Worm (Caenorhabditis elegans) whole organism, dauer: ENCODE measurements around the gene dhc-3.
"Not testable (repeated sequence)": the region's sequence is repeated elsewhere in the genome, so short reads cannot be mapped to it uniquely, and the experiment has no call there.

Experiments
- unc-62 ChIP-seq: sonication (generic microtip); optimal IDR thresholded peaks from 2 replicates; lab custom pipeline; 2017; ENCODE audit warnings: missing biosample characterization, missing genetic modification reagents, missing genetic modification characterization

Gene dhc-3

DNA sequence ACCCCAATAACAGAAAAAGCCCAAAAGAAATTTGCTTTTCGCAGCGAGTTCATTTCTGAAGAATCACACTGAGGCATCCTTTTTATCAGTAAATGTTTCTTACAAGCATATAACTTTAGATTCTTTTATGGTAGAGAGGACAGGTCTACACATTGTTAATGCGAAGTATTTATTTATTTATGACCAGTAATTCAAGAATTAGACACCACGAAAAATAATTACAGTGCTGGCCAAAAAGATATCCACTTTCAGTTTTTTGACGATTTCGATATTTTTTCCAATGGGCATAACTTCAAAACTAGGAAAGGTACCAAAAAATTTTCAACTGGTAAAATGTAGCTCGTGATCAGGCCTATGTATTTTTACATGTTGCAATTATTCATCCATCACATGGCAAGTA is 4.0 kb upstream of the dhc-3 start, which contains the start of gene clec-225:
clec-225 (minus strand) TSS at position 101 of the 400 bp plus-strand sequence.
- TF ChIP-seq unc-62, result not testable (repeated sequence)

DNA sequence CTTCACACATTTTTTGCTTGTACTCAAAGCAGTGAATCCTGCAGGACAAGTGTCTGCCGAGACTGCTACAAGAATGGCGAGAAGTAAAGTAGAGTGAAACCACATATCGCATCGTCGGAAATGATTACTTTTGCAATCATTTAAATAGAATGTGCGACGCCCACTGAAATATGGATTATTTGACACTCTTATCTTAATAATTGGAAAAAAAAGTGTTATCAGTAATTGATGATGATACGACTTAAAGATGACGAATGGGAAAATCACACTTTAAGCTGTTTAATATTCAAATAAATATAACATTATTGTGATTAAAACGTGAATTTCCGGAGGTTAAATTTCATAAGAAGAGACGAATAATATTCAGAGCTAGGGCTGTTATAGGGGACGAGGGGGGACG is 826 bp upstream of the dhc-3 start, which contains the start of gene clec-41:
clec-41 (minus strand) TSS at position 147 of the 400 bp plus-strand sequence.
- TF ChIP-seq unc-62, result no peak

DNA sequence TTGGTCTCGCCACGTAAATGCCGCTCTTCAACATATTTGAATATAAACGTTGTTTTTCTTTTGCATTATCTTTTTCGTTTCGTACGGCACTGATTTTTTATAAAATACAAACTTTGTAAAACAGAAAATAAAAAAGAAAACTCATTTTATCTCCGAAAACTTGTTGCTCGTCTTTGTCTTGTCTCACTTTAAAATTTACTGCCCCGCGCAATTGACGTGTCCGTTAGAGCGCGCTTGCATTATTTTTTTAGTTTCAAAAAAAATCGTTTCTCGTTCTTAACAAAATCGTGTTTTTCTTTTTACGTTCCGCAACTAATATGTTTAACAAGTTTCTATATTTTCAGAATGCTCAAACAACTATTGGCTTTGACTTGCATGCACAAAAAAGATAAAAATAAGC is 13.8 kb downstream of the dhc-3 start, which contains the start of gene noca-1:
noca-1 (plus strand) TSS at position 345 of the 400 bp plus-strand sequence.
- TF ChIP-seq unc-62, result no peak

DNA sequence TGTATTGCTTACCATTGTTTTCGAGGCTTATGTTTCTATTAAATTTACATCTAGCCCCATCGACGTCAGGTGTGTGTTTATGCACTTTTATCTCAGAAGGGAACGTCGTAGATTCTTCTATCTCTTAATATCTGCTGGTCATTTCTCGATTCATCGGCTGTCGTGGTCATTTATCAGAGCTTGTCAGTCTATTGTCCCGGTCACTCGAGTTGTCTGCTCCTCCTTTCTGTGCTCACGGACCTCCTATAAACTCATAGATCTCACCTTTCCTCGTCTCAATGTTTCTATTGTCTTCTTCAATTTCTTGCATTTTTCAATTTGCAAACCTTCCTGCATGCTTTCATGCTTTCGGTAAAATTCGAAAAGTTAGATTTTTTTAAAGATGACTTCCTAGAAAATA is 15.4 kb downstream of the dhc-3 start:
- TF ChIP-seq unc-62, result no peak

DNA sequence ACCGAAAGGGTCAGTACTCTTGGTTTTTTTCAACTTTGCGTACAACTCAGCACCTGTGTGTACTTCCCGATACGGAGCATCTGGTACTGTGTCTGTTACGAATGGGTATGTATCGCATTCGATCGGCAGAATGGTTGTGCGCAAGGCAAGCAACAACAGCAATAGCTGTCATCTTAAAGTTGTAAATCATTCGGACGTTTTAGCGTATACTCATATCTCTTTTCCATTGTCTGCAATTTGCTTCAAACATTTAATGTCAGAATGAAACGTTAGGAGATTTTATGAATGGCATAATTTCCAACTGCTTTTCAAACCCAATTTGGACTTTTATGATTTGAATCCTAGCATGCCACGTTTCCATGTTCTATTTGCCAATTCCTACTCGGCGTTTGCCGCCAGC is 18.3 kb downstream of the dhc-3 start:
- no peak for TF ChIP-seq unc-62

DNA sequence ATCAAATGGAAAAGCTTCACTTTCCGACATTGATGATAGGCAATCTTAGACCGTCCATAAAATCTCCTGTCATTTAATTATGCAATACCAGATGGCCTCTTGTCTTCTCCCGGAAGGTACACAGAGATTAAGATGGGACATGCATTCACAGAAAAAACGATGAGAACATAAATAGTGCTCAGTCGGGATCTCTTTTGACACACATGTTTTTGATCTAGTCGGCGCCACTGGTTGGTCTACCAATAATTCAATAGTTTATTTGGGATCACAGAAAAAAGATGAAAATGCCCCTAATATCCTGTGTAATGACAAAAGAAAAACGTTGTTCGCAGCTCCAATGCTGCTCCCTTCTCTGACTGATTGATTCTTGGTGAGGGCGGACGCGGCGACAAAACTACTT is 22.3 kb downstream of the dhc-3 start:
- no peak for TF ChIP-seq unc-62

DNA sequence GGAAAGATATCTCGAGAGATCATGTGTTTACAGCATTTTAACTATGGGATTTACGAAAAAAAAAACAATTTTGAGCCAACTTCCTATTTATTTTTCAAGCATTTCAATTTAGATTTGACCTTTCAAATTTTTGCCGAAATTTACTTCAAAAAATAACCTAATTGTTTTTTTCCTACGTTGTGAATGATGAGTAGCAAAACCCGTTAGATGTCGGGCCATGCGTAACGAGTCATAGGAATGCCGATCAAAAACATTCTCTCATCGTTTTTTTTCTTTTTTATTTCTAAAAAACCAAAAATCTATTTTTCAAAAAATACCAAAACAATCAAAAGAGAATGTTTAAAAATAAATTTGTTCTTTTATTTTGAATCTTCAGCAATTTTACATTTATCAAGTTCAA is 24.1 kb downstream of the dhc-3 start:
- TF ChIP-seq unc-62, result no peak

DNA sequence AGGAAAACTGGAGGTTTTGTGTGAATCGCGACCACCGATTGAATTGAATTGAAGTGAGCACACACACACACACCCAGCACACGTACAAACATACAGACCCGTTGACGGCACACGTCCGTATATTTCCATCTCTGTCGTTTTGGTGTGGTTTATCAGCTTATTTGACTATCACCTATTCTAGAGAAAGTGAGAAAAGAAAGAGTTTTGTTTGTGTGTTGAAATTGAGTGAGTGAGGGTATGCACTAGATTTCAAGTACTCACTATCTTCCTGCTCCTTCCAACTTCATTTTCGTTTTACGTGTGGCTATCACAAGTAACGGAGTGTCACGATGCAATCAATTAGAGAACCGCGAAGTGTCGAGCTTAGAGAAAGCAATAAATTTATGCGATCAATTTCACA is 25.1 kb downstream of the dhc-3 start:
- TF ChIP-seq unc-62, result no peak

DNA sequence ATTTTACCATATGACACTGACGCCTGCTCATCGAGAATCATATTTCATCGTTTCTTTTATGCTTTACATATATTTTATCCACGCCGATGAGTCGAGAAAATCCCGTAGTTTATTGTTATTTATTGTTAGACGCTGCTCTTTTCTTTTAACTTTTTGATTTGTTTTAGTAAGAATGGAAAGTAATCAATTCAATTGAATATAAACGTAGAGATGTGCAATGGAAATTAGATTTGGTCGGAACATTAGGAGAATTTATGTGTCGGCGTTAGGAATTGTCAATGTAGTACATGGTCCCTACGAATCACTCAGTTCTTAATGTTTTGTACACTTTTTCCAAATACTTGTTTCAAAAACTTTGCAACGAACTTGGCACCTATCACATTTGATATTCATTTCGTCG is 26.5 kb downstream of the dhc-3 start:
- no peak for TF ChIP-seq unc-62

DNA sequence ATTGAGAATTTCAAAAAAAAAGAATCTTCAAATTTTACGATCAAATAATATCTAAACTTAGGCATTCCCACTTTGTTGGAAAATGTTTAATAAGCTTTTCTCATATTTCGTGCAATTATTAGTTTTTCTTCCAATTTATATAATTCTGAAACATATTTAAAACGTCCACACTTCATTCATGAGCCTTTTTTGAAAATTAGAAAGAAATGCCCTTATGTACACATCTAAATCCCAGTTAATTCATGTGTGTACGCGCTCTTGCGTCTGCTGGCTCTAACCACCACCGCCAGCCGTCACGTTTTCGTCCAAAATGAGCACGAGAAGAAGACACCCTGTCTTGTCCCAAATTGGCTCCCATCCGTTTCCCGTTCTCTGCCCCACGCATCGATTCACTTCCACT is 27.8 kb downstream of the dhc-3 start:
- no peak for TF ChIP-seq unc-62

DNA sequence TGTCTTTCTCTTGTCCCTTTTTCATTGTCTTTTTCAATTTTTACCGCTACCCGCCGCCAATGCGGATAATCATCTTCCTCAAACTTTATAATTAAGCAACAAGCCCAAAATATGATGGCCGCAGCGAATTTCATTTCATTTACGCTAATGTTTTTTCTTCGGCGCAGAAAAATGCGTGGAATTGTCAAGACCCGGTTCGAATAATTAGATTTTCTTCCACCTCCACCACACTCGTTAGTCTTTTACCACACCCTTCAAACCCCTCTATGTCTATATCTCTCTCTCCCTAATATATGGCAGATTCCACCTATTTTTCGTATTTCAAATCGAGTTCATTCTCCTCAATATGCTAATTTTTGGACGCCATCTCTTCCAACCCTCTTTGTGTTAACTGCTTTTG is 31.7 kb downstream of the dhc-3 start:
- TF ChIP-seq unc-62, result no peak

DNA sequence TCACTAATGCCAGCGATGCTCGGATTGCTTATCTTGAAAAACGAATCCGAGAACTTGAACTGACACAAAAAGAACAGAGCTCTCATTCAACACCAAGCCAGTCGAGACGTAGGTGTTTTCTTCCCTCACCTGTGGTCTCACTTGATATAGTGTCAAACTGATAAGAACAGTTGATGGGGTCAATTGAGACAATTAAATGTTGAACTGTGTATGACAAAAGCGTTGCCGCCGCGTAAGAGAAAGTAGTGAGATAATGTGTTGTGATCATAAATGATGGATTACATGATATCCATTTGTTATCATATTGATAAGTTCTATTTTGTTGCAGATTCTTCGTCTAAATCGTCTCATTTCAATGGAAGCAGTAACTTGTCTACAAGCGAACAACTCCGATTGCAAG is 34.9 kb downstream of the dhc-3 start:
- TF ChIP-seq unc-62, result no peak

DNA sequence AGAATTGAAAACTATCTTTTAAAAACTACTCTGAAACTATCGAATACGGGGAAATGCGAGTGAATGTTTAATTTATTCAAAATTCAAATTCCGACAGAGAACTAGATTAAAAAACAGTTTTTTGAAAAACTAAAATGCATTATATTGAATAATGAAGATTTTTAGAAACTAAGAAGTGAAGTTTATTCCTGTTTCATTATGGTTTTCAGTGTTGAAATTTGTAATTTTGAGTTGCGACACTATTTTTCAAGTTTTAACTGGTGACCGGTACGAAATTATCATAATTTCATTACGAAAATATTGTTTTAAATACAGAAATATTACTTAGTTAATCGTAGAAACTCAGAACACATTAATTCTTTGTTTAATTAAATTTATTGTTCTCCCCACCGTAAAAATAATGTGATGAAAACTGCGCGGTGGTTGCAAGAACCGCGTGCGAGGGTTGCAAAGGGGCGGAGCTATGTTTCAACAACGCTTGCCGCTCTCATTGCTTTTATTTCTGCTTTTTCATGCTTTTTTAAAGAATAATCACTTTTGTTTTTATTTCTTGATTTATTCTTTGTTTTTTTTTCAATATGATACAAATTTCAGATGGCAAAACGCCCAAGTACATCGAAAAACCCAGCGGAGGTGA is 37.5 kb downstream of the dhc-3 start, which contains the start of gene him-17:
him-17 (plus strand) TSS at position 595 of the 637 bp plus-strand sequence.
- no peak for TF ChIP-seq unc-62

DNA sequence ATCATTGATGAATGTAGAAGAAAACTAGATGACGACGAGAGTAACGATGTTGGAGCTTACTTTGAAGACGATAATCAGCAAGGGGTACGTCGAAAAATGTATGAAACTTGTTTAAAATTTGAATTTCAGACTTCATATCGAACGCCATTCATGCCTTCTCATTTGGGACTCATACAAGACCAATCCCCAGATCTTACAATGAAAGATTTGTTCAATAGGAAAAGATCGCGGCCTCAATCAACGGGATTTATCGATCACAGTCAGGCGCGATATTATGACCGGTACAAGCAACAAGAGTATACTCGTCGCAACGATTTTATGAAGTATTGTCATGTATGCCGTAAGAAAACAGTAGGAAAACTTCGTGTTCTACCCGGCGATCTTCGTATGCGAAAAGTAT is 38.0 kb downstream of the dhc-3 start:
- TF ChIP-seq unc-62, result no peak

DNA sequence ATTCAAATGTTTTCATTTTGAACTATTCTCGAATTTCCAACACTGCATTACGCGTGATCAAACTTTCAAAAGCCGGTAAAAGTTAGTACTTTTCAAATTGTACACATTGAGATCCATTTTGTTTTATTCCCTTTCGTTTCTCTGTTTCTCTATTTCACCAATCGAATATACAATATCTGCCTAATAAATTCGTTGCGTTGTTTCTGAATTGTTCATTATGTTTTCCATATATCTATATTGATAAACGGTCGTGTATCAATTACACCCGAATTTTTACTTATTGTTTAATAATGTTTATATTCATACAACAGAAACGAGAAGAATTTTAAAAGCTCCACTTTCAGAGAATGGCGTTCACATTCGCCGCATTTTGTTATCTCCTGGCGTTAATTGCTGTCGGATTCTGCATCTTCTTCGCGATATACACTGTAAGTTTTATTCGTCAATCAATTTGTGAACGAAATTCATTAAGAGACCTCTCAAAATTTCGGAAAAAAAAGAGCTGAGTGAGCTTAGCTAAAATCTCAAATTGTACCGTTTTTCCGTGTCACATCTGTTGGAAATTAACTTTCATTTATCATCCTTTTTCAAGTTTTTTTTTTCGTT is 41.3 kb downstream of the dhc-3 start, which contains the start of gene cni-1:
cni-1 (plus strand) TSS at position 345 of the 606 bp plus-strand sequence.
- no peak for TF ChIP-seq unc-62

DNA sequence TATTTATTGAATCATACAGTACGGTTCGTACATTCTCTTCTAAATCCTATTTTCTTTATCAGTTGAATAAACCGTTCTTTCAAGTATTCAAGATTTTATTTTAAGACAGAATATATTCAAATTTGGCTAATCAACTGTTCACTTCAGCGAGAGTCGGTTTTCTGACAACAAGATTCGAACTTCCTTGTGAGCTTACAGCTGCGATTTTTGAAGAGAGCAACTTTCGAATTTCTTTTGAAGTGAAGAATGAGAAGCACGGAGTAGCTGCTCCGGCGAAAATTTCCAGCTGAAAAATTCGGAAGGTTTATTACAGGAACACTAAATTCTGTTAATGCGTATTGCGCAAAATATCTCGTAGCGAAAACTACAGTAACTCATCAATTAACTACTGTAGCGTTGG is 42.7 kb downstream of the dhc-3 start:
- TF ChIP-seq unc-62, result no peak

DNA sequence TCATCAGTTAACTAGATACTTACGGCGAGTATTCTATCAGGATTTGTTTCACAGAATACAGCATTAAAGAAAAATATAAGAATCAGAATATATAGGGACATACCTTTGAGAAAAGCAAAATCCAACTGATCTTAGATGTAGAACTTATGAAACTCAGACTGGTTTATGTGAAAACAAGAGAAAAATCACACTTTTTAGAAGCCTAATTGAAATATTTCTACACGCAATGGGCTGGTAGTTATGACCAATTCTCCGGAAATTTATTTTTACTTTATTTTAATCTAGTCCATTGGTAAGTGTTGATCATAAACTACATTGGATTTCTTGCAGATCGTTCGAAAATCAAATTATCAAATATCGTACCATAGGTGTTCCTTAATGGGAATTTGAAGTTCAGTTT is 45.4 kb downstream of the dhc-3 start, which contains the start of gene T09E8.4:
T09E8.4 (minus strand) TSS at position 101 of the 400 bp plus-strand sequence.
- no peak for TF ChIP-seq unc-62

DNA sequence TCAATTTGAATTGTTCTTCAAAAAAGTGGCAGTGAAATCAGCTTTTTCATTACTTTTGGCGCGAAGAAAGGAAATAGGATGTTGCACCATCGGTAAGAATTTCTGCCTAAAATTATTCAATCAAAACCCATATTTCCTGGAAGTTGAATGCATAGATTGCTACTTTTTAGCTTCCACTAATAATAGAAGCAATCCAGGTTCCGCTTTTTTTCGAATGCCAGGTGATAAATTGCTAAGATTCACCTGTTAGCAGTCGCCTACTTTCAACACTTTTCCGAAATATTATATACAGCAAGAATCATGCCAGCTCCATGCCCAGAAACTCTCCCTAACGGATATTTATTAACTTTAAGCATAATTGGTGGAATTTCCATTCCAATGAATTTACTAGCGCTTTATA is 46.6 kb downstream of the dhc-3 start, which contains the start of gene sri-6:
sri-6 (plus strand) TSS at position 301 of the 400 bp plus-strand sequence.
- no peak for TF ChIP-seq unc-62
